Worm (Caenorhabditis elegans): Measurements from ENCODE around the gene str-172.

ce11 chrIV:4821843-4822242 is 45.7 kb downstream of the str-172 start:
- no peak for TF ChIP-seq lsy-2 (tag; optimal IDR thresholded peaks at IDR 0.05)
- TF ChIP-seq lin-13 (tag; optimal IDR thresholded peaks at IDR 0.05), result no peak
- TF ChIP-seq ceh-43 (GFP tag; optimal IDR thresholded peaks at IDR 0.05), result no peak
- no peak for TF ChIP-seq snpc-4 (tag; optimal IDR thresholded peaks at IDR 0.05)
- TF ChIP-seq nhr-76 (tag; optimal IDR thresholded peaks at IDR 0.05), result no peak
- no peak for TF ChIP-seq elt-1 (tag; optimal IDR thresholded peaks at IDR 0.05; ENCODE audit: borderline replicate concordance, insufficient read depth)
- TF ChIP-seq mep-1 (tag; optimal IDR thresholded peaks at IDR 0.05), result no peak
- TF ChIP-seq nhr-12 (tag; optimal IDR thresholded peaks at IDR 0.05), result no peak
